Worm (Caenorhabditis elegans) whole organism, mixed stage, embryonic: ENCODE measurements around the gene lat-1.

Experiments used
- M03D4.4 ChIP-seq: sonication (generic microtip); optimal IDR thresholded peaks from 2 replicates; lab custom pipeline; 2017; ENCODE audit warnings: mild to moderate bottlenecking, missing genetic modification characterization, missing compliant biosample characterization
- bed-3 ChIP-seq: fragments of 200-800 bp; sonication (Bioruptor generic); optimal IDR thresholded peaks from 3 replicates; lab custom pipeline; 2018; ENCODE audit warnings: mild to moderate bottlenecking, missing genetic modification characterization, moderate library complexity, missing compliant biosample characterization
- ceh-39 ChIP-seq: fragments of 150-350 bp; optimal IDR thresholded peaks from 2 replicates; lab custom pipeline; 2014; ENCODE audit warnings: missing biosample characterization, missing genetic modification characterization
- ceh-43 ChIP-seq: fragments of 200-800 bp; sonication (Bioruptor generic); optimal IDR thresholded peaks from 2 replicates; lab custom pipeline; 2018; ENCODE audit warnings: mild to moderate bottlenecking, missing genetic modification characterization, moderate library complexity, missing compliant biosample characterization
- ceh-83 ChIP-seq: fragments of 200-800 bp; sonication (Bioruptor generic); optimal IDR thresholded peaks from 2 replicates; lab custom pipeline; 2018; ENCODE audit warnings: mild to moderate bottlenecking, missing genetic modification characterization, missing compliant biosample characterization
- ces-1 ChIP-seq: fragments of 150-350 bp; optimal IDR thresholded peaks from 2 replicates; lab custom pipeline; 2014; ENCODE audit warnings: missing biosample characterization, missing genetic modification reagents, missing genetic modification characterization
- cnd-1 ChIP-seq: fragments of 200-800 bp; sonication (Bioruptor generic); optimal IDR thresholded peaks from 2 replicates; lab custom pipeline; 2018; ENCODE audit warnings: mild to moderate bottlenecking, missing genetic modification characterization, missing compliant biosample characterization
- drap-1 ChIP-seq: fragments of 200-800 bp; sonication (Bioruptor generic); optimal IDR thresholded peaks from 3 replicates; lab custom pipeline; 2018; ENCODE audit warnings: mild to moderate bottlenecking, missing genetic modification characterization, missing compliant biosample characterization
- elt-1 ChIP-seq: sonication (generic microtip); optimal IDR thresholded peaks from 2 replicates; lab custom pipeline; 2017; ENCODE audit warnings: missing genetic modification characterization, mild to moderate bottlenecking, missing compliant biosample characterization, antibody characterized with exemption, moderate library complexity, borderline replicate concordance; ENCODE audit not compliant: insufficient read depth
- elt-3 ChIP-seq: fragments of 150-350 bp; optimal IDR thresholded peaks from 2 replicates; lab custom pipeline; 2014; ENCODE audit warnings: missing biosample characterization, missing genetic modification characterization
- flh-1 ChIP-seq: fragments of 200-800 bp; sonication (Bioruptor generic); optimal IDR thresholded peaks from 2 replicates; lab custom pipeline; 2018; ENCODE audit warnings: mild to moderate bottlenecking, missing genetic modification characterization, moderate library complexity, missing compliant biosample characterization
- ham-2 ChIP-seq: fragments of 200-800 bp; sonication (Bioruptor generic); optimal IDR thresholded peaks from 2 replicates; lab custom pipeline; 2018; ENCODE audit warnings: mild to moderate bottlenecking, missing genetic modification characterization, missing compliant biosample characterization
- hlh-1 ChIP-seq: fragments of 150-350 bp; optimal IDR thresholded peaks from 2 replicates; lab custom pipeline; 2014; ENCODE audit warnings: missing biosample characterization, missing genetic modification reagents, missing genetic modification characterization
- lin-13 ChIP-seq: fragments of 150-350 bp; optimal IDR thresholded peaks from 2 replicates; lab custom pipeline; 2014; ENCODE audit warnings: missing biosample characterization, missing genetic modification characterization
- lin-32 ChIP-seq: fragments of 200-800 bp; sonication (Bioruptor generic); optimal IDR thresholded peaks from 2 replicates; lab custom pipeline; 2018; ENCODE audit warnings: mild to moderate bottlenecking, missing genetic modification characterization, missing compliant biosample characterization
- lsy-2 ChIP-seq: fragments of 150-350 bp; optimal IDR thresholded peaks from 2 replicates; lab custom pipeline; 2014; ENCODE audit warnings: missing biosample characterization, missing genetic modification characterization
- mab-5 ChIP-seq: fragments of 150-350 bp; optimal IDR thresholded peaks from 2 replicates; lab custom pipeline; 2014; ENCODE audit warnings: missing biosample characterization, missing genetic modification characterization
- mep-1 ChIP-seq: fragments of 150-350 bp; optimal IDR thresholded peaks from 2 replicates; lab custom pipeline; 2017; ENCODE audit warnings: missing biosample characterization, missing genetic modification reagents, missing genetic modification characterization, inconsistent platforms
- mls-2 ChIP-seq: sonication (generic microtip); optimal IDR thresholded peaks from 2 replicates; lab custom pipeline; 2016; ENCODE audit warnings: mild to moderate bottlenecking, missing genetic modification characterization, moderate library complexity, missing compliant biosample characterization
- nhr-12 ChIP-seq: fragments of 150-350 bp; optimal IDR thresholded peaks from 2 replicates; lab custom pipeline; 2014; ENCODE audit warnings: missing biosample characterization, missing genetic modification characterization
- nhr-2 ChIP-seq: fragments of 150-350 bp; optimal IDR thresholded peaks from 2 replicates; lab custom pipeline; 2014; ENCODE audit warnings: missing biosample characterization, missing genetic modification characterization
- nhr-28 ChIP-seq: fragments of 150-350 bp; optimal IDR thresholded peaks from 2 replicates; lab custom pipeline; 2014; ENCODE audit warnings: missing biosample characterization, missing genetic modification characterization
- nhr-76 ChIP-seq: sonication (generic microtip); optimal IDR thresholded peaks from 2 replicates; lab custom pipeline; 2017; ENCODE audit warnings: missing biosample characterization, missing genetic modification characterization
- pha-4 ChIP-seq: fragments of 150-350 bp; optimal IDR thresholded peaks from 2 replicates; lab custom pipeline; 2018; ENCODE audit warnings: missing biosample characterization, missing genetic modification reagents, missing genetic modification characterization
- sem-2 ChIP-seq: fragments of 200-800 bp; sonication (Bioruptor generic); optimal IDR thresholded peaks from 2 replicates; lab custom pipeline; 2018; ENCODE audit warnings: mild to moderate bottlenecking, missing genetic modification characterization, missing compliant biosample characterization
- snpc-4 ChIP-seq: fragments of 150-350 bp; optimal IDR thresholded peaks from 2 replicates; lab custom pipeline; 2014; ENCODE audit warnings: missing biosample characterization, missing genetic modification characterization
- sptf-1 ChIP-seq: sonication (generic microtip); optimal IDR thresholded peaks from 2 replicates; lab custom pipeline; 2017; ENCODE audit warnings: mild to moderate bottlenecking, missing genetic modification characterization, moderate library complexity, missing compliant biosample characterization
- tbx-8 ChIP-seq: fragments of 200-800 bp; sonication (Bioruptor generic); optimal IDR thresholded peaks from 2 replicates; lab custom pipeline; 2018; ENCODE audit warnings: mild to moderate bottlenecking, missing genetic modification characterization, moderate library complexity, missing compliant biosample characterization
- unc-120 ChIP-seq: sonication (generic microtip); optimal IDR thresholded peaks from 2 replicates; lab custom pipeline; 2017; ENCODE audit warnings: missing genetic modification characterization, missing compliant biosample characterization; ENCODE audit not compliant: poor library complexity, severe bottlenecking
- unc-39 ChIP-seq: fragments of 150-350 bp; optimal IDR thresholded peaks from 2 replicates; lab custom pipeline; 2014; ENCODE audit warnings: missing biosample characterization, missing genetic modification characterization
- unc-62 ChIP-seq: fragments of 150-350 bp; optimal IDR thresholded peaks from 2 replicates; lab custom pipeline; 2014; ENCODE audit warnings: missing biosample characterization, missing genetic modification reagents, missing genetic modification characterization
- zip-8 ChIP-seq: fragments of 150-350 bp; optimal IDR thresholded peaks from 2 replicates; lab custom pipeline; 2014; ENCODE audit warnings: missing biosample characterization, missing genetic modification characterization
- ztf-11 ChIP-seq: fragments of 150-350 bp; optimal IDR thresholded peaks from 2 replicates; lab custom pipeline; 2014; ENCODE audit warnings: missing biosample characterization, missing genetic modification characterization

The lat-1 gene

DNA sequence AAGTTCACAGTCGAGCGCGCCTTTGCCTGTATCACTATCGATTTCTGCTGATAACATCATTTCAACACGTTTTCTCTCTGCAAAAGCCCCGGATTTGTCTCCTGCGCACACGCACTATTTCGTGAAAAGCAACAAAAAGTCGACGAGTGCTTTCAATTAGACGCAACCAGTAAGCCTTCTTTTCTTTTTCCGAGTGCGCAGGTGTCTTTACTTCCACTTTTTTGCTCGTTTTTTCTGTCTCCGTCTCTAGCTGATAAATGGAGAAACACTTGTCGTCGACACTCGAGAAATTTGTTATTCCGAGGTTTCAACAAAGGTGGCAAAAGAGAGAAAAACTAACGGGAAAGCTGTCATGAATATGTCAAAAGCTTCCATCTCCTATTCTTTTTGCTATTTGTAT, 5.0 kb upstream of the lat-1 start:
- no peak for TF ChIP-seq nhr-76 (tag; lab: Kevin White, UChicago)
- no peak for TF ChIP-seq pha-4
- TF ChIP-seq ceh-39 (tag; lab: Kevin White, UChicago), result no peak
- no peak for TF ChIP-seq sptf-1 (tag; lab: Kevin White, UChicago)
- TF ChIP-seq nhr-2 (tag; lab: Kevin White, UChicago), result no peak
- no peak for TF ChIP-seq drap-1 (GFP tag; lab: Kevin White, UChicago)
- TF ChIP-seq hlh-1 (tag; lab: Kevin White, UChicago), result peak; percentile 51
- no peak for TF ChIP-seq ceh-83 (GFP tag; lab: Kevin White, UChicago)
- TF ChIP-seq unc-62, result no peak

DNA sequence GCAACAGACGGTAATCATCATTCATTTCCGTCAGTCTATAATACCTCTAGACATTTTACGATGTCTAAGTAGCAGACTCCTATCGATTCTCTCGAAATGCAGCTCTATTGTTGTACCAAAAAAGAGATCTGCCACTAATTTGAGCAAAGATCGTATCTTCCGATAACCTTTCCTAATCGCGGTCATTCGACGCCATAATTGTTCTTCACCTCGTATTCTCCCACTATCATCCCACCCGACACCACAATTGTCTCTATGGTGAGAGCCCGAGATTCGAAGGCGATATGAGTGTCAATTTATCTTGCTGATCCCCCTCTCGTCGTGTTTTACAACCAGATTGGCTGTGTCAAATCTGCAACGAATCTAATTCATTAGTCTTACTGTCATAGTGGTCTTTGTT, 1.2 kb upstream of the lat-1 start:
- no peak for TF ChIP-seq ces-1 (GFP tag; lab: Kevin White, UChicago)
- no peak for TF ChIP-seq zip-8 (tag; lab: Kevin White, UChicago)
- no peak for TF ChIP-seq unc-62
- TF ChIP-seq sptf-1 (tag; lab: Kevin White, UChicago), result no peak
- TF ChIP-seq tbx-8, result no peak
- TF ChIP-seq nhr-2 (tag; lab: Kevin White, UChicago), result peak; percentile 57
- no peak for TF ChIP-seq M03D4.4 (tag; lab: Kevin White, UChicago)
- no peak for TF ChIP-seq ceh-43 (GFP tag; lab: Kevin White, UChicago)
- no peak for TF ChIP-seq mep-1 (tag; lab: Kevin White, UChicago)
- no peak for TF ChIP-seq ceh-39 (tag; lab: Kevin White, UChicago)
- no peak for TF ChIP-seq unc-39 (tag; lab: Kevin White, UChicago)
- TF ChIP-seq elt-1 (tag; lab: Kevin White, UChicago), result peak; percentile 90
- TF ChIP-seq unc-120 (tag; lab: Kevin White, UChicago), result no peak
- no peak for TF ChIP-seq nhr-76 (tag; lab: Kevin White, UChicago)
- TF ChIP-seq flh-1 (GFP tag; lab: Kevin White, UChicago), result no peak
- TF ChIP-seq lsy-2 (tag; lab: Kevin White, UChicago), result no peak
- no peak for TF ChIP-seq ham-2
- no peak for TF ChIP-seq ceh-83 (GFP tag; lab: Kevin White, UChicago)
- no peak for TF ChIP-seq lin-32 (GFP tag; lab: Kevin White, UChicago)
- no peak for TF ChIP-seq cnd-1
- no peak for TF ChIP-seq mab-5 (tag; lab: Kevin White, UChicago)
- no peak for TF ChIP-seq nhr-28 (tag; lab: Kevin White, UChicago)
- TF ChIP-seq hlh-1 (tag; lab: Kevin White, UChicago), result peak; percentile 6
- TF ChIP-seq, all 35 proteins: peak for 3

DNA sequence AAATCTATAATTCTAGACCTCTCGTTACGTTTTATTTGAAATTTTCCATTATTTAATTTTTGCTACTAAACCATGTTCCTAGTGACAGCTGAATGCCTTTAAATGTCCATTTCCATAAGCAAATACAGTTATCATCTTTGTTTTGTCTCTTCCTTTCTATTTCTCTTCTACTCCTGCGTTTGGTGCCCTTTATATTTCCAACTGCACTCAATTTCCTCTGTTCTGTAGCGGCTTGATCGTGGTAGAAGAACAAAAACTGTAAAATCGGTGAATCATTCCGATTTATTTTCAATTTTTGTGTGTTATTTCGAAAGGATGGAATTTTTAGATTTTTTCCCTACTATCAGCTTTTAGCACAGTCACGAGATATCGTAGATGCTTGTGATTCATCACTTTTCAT, 746 bp upstream of the lat-1 start:
- no peak for TF ChIP-seq nhr-76 (tag; lab: Kevin White, UChicago)
- TF ChIP-seq ztf-11 (tag; lab: Kevin White, UChicago), result no peak

DNA sequence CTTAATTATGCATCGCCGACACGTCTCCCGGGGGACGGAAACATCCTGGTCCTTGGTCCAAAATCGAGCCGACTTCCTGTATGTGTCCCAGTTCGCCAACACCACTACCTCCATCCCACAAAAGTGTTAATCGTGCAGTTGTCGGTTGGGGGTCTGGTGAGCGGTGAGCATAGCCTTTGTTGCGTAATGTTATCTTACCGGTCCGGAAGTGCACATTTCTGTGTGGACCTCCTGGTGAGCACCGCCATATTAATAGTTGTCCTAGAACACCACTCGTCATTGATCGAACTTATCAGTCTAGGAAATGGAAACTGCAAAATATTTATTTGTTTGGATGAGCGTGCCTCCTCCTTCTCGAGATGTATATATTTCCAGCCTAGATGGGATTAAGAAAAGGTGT, 603 bp downstream of the lat-1 start:
- TF ChIP-seq snpc-4 (tag; lab: Kevin White, UChicago), result no peak
- no peak for TF ChIP-seq flh-1 (GFP tag; lab: Kevin White, UChicago)
- no peak for TF ChIP-seq lsy-2 (tag; lab: Kevin White, UChicago)
- TF ChIP-seq ceh-83 (GFP tag; lab: Kevin White, UChicago), result no peak
- TF ChIP-seq nhr-2 (tag; lab: Kevin White, UChicago), result peak; percentile 18
- no peak for TF ChIP-seq mep-1 (tag; lab: Kevin White, UChicago)
- no peak for TF ChIP-seq sptf-1 (tag; lab: Kevin White, UChicago)
- TF ChIP-seq sem-2, result no peak
- TF ChIP-seq unc-120 (tag; lab: Kevin White, UChicago), result no peak
- no peak for TF ChIP-seq ceh-39 (tag; lab: Kevin White, UChicago)
- peak; percentile 49 for TF ChIP-seq zip-8 (tag; lab: Kevin White, UChicago)

DNA sequence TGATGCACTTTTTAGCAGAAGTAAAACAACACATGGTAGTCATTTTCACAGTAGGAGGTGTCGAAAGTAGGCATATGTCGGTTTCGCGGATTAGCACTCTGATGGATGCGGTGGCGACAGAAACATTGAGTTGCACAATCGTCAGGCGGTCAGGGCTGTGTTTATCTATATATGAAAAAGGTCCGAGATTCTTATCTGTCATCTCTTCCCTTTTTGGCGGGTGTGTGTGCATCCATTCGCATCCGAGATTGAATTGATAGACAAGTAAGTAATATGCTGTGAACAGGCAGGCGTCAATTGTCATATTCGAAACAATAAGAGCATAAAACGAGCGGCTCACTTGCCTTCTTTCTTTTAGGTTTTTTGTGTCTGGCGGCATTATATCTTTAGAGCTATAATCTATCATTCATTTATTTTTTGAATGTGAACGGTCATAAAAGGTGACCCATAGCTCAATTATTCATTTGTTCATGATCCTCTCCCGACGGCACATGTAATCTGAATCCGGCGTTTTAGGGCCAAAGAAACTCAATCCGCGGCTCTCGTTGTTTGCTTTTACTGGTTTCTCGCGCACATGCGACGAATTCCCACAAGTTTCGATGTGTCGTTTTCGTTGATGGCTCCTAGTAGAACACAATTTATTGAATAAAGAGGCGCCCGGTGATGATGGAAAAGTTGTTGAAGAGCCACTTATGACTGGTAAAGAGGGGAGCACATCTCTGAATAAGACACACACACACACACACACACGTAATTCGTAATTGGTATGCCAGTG, 2.1 kb downstream of the lat-1 start:
- TF ChIP-seq lin-13 (no peak), mls-2 (tag; lab: Kevin White, UChicago) (no peak), nhr-76 (tag; lab: Kevin White, UChicago) (no peak), ceh-39 (tag; lab: Kevin White, UChicago) (no peak), mep-1 (tag; lab: Kevin White, UChicago) (no peak), mab-5 (tag; lab: Kevin White, UChicago) (no peak), drap-1 (GFP tag; lab: Kevin White, UChicago) (no peak), zip-8 (tag; lab: Kevin White, UChicago) (no peak), elt-1 (tag; lab: Kevin White, UChicago) (peak; percentile 89), cnd-1 (no peak), lsy-2 (tag; lab: Kevin White, UChicago) (no peak), lin-32 (GFP tag; lab: Kevin White, UChicago) (no peak), snpc-4 (tag; lab: Kevin White, UChicago) (no peak), ces-1 (GFP tag; lab: Kevin White, UChicago) (no peak), elt-3 (no peak), ham-2 (no peak), nhr-28 (tag; lab: Kevin White, UChicago) (no peak), unc-62 (peak; percentile 60), M03D4.4 (tag; lab: Kevin White, UChicago) (no peak), nhr-2 (tag; lab: Kevin White, UChicago) (peak; percentile 18), pha-4 (no peak), unc-39 (tag; lab: Kevin White, UChicago) (no peak), ceh-83 (GFP tag; lab: Kevin White, UChicago) (peak; percentile 58), sptf-1 (tag; lab: Kevin White, UChicago) (peak; percentile 5), tbx-8 (no peak), ztf-11 (tag; lab: Kevin White, UChicago) (no peak), nhr-12 (tag; lab: Kevin White, UChicago) (no peak), sem-2 (no peak), bed-3 (GFP tag; lab: Kevin White, UChicago) (no peak)
